Worm (Caenorhabditis elegans) whole organism, L4 larva: Measurements from ENCODE around the gene K10B3.5.

Source experiments
- D1046.2 ChIP-seq: fragments of 200-800 bp; sonication (Bioruptor generic); IDR thresholded peaks from 2 replicates; pipeline ENCODE4 v1.3.6; 2022; ENCODE audit warnings: missing genetic modification characterization, missing compliant biosample characterization
- F44E2.7 ChIP-seq: fragments of 200-800 bp; sonication (Bioruptor generic); IDR thresholded peaks from 2 replicates; pipeline ENCODE4 v2.1.2; 2022; ENCODE audit warnings: missing genetic modification characterization, missing compliant biosample characterization
- T20F7.1 ChIP-seq: fragments of 200-800 bp; sonication (Bioruptor generic); optimal IDR thresholded peaks from 2 replicates; lab custom pipeline; 2018; ENCODE audit warnings: mild to moderate bottlenecking, missing genetic modification characterization, missing compliant biosample characterization
- Y105C5A.15 ChIP-seq: fragments of 200-800 bp; sonication (Bioruptor generic); IDR thresholded peaks from 2 replicates; pipeline ENCODE4 v1.3.6; 2022; ENCODE audit warnings: missing genetic modification characterization, missing compliant biosample characterization
- ZK337.2 ChIP-seq: fragments of 200-800 bp; sonication (Bioruptor generic); IDR thresholded peaks from 2 replicates; pipeline ENCODE4 v1.3.6; 2022; ENCODE audit warnings: missing genetic modification reagents, missing genetic modification characterization, missing compliant biosample characterization
- aha-1 ChIP-seq: fragments of 150-350 bp; peaks from one replicate; lab custom pipeline; 2014; ENCODE audit warnings: missing biosample characterization, missing genetic modification characterization
- aly-2 ChIP-seq: sonication (generic microtip); optimal IDR thresholded peaks from 2 replicates; lab custom pipeline; 2018; ENCODE audit warnings: missing biosample characterization, missing genetic modification characterization
- arid-1 ChIP-seq: fragments of 200-800 bp; sonication (Bioruptor generic); conservative IDR thresholded peaks from 2 replicates; pipeline ENCODE4 v1.3.6; 2022; ENCODE audit warnings: missing genetic modification reagents, missing genetic modification characterization, missing compliant biosample characterization
- ceh-20 ChIP-seq: fragments of 200-800 bp; sonication (Bioruptor generic); IDR thresholded peaks from 2 replicates; pipeline ENCODE4 v1.3.6; 2022; ENCODE audit warnings: missing genetic modification reagents, missing genetic modification characterization, missing compliant biosample characterization
- ceh-62 ChIP-seq: sonication (generic microtip); optimal IDR thresholded peaks from 2 replicates; lab custom pipeline; 2017; ENCODE audit warnings: missing biosample characterization, missing genetic modification characterization
- ces-1 ChIP-seq: fragments of 150-350 bp; sonication (generic microtip); optimal IDR thresholded peaks from 4 replicates; lab custom pipeline; 2014; ENCODE audit warnings: missing biosample characterization, missing genetic modification reagents, missing genetic modification characterization
- egl-43 ChIP-seq: fragments of 200-800 bp; sonication (Bioruptor generic); IDR thresholded peaks from 2 replicates; pipeline ENCODE4 v1.3.6; 2022; ENCODE audit warnings: missing genetic modification reagents, missing genetic modification characterization, missing compliant biosample characterization
- fkh-10 ChIP-seq: fragments of 150-350 bp; optimal IDR thresholded peaks from 2 replicates; lab custom pipeline; 2014; ENCODE audit warnings: missing biosample characterization, missing genetic modification reagents, missing genetic modification characterization
- fos-1 ChIP-seq: fragments of 150-350 bp; optimal IDR thresholded peaks from 2 replicates; lab custom pipeline; 2014; ENCODE audit warnings: missing biosample characterization, missing genetic modification characterization
- gei-8 ChIP-seq: fragments of 200-800 bp; sonication (Bioruptor generic); optimal IDR thresholded peaks from 2 replicates; lab custom pipeline; 2018; ENCODE audit warnings: mild to moderate bottlenecking, missing genetic modification characterization, missing compliant biosample characterization
- hif-1 ChIP-seq, 2 experiments: sonication (generic microtip); optimal IDR thresholded peaks; 2 replicates each; lab custom pipeline; 2016 to 2017; ENCODE audit warnings: missing compliant biosample characterization in 2 of 2, missing genetic modification characterization in 2 of 2, missing genetic modification reagents in 2 of 2, missing genotype in 2 of 2, mild to moderate bottlenecking in 1 of 2
- hlh-11 ChIP-seq: fragments of 200-800 bp; sonication (Bioruptor generic); optimal IDR thresholded peaks from 2 replicates; lab custom pipeline; 2018; ENCODE audit warnings: mild to moderate bottlenecking, missing genetic modification characterization, missing compliant biosample characterization
- hlh-30 ChIP-seq: sonication (generic microtip); optimal IDR thresholded peaks from 2 replicates; lab custom pipeline; 2017; ENCODE audit warnings: antibody characterized with exemption, mild to moderate bottlenecking, missing genetic modification characterization, missing compliant biosample characterization; ENCODE audit not compliant: insufficient read depth
- lim-7 ChIP-seq: fragments of 200-800 bp; sonication (Bioruptor generic); IDR thresholded peaks from 2 replicates; pipeline ENCODE4 v1.3.6; 2022; ENCODE audit warnings: missing genetic modification characterization, missing compliant biosample characterization
- lin-13 ChIP-seq: fragments of 150-350 bp; optimal IDR thresholded peaks from 2 replicates; lab custom pipeline; 2014; ENCODE audit warnings: missing biosample characterization, missing genetic modification reagents, missing genetic modification characterization
- lin-38 ChIP-seq: fragments of 200-800 bp; sonication (Bioruptor generic); IDR thresholded peaks from 2 replicates; pipeline ENCODE4 v1.3.6; 2022; ENCODE audit warnings: missing genetic modification reagents, missing genetic modification characterization, missing compliant biosample characterization
- lsy-2 ChIP-seq, 2 experiments: fragments of 150-350 bp in 1 of 2; sonication (generic microtip) in 1 of 2; optimal IDR thresholded peaks; 2 replicates each; lab custom pipeline; 2014 to 2017; ENCODE audit warnings: missing biosample characterization in 2 of 2, missing genetic modification characterization in 2 of 2
- mdl-1 ChIP-seq, 2 experiments: fragments of 150-350 bp in 1 of 2; sonication (generic microtip) in 1 of 2; optimal IDR thresholded peaks; 2 replicates each; lab custom pipeline; 2014 to 2017; ENCODE audit warnings: missing biosample characterization in 2 of 2, missing genetic modification characterization in 2 of 2
- mdt-29 ChIP-seq: fragments of 200-800 bp; sonication (Bioruptor generic); IDR thresholded peaks from 2 replicates; pipeline ENCODE4 v1.3.6; 2022; ENCODE audit warnings: missing genetic modification reagents, missing genetic modification characterization, missing compliant biosample characterization
- mep-1 ChIP-seq: fragments of 150-350 bp; sonication (generic microtip); optimal IDR thresholded peaks from 3 replicates; lab custom pipeline; 2014; ENCODE audit warnings: missing biosample characterization, missing genetic modification characterization
- mes-2 ChIP-seq: sonication (generic microtip); optimal IDR thresholded peaks from 2 replicates; lab custom pipeline; 2016; ENCODE audit warnings: missing genotype, mild to moderate bottlenecking, missing genetic modification characterization, missing compliant biosample characterization; ENCODE audit not compliant: poor library complexity, severe bottlenecking
- mxl-3 ChIP-seq: fragments of 200-800 bp; sonication (Bioruptor generic); optimal IDR thresholded peaks from 2 replicates; lab custom pipeline; 2018; ENCODE audit warnings: mild to moderate bottlenecking, missing genetic modification characterization, missing compliant biosample characterization
- nhr-10 ChIP-seq: fragments of 150-350 bp; optimal IDR thresholded peaks from 2 replicates; lab custom pipeline; 2014; ENCODE audit warnings: missing biosample characterization, missing genetic modification characterization
- nhr-102 ChIP-seq: sonication (generic microtip); optimal IDR thresholded peaks from 2 replicates; lab custom pipeline; 2016; ENCODE audit warnings: mild to moderate bottlenecking, missing genetic modification characterization, moderate library complexity, missing compliant biosample characterization
- nhr-11 ChIP-seq: fragments of 150-350 bp; optimal IDR thresholded peaks from 2 replicates; lab custom pipeline; 2014; ENCODE audit warnings: missing biosample characterization, missing genetic modification characterization
- nhr-41 ChIP-seq: fragments of 200-800 bp; sonication (Bioruptor generic); IDR thresholded peaks from 2 replicates; pipeline ENCODE4 v1.3.6; 2022; ENCODE audit warnings: missing genetic modification reagents, missing genetic modification characterization, missing compliant biosample characterization
- nhr-6 ChIP-seq: fragments of 150-350 bp; optimal IDR thresholded peaks from 2 replicates; lab custom pipeline; 2014; ENCODE audit warnings: missing biosample characterization, missing genetic modification characterization
- rbr-2 ChIP-seq: sonication (generic microtip); optimal IDR thresholded peaks from 2 replicates; lab custom pipeline; 2016; ENCODE audit warnings: missing genotype, missing genetic modification characterization, missing compliant biosample characterization
- sdz-12 ChIP-seq: fragments of 200-800 bp; sonication (Bioruptor generic); optimal IDR thresholded peaks from 2 replicates; lab custom pipeline; 2018; ENCODE audit warnings: mild to moderate bottlenecking, missing genetic modification characterization, missing compliant biosample characterization
- set-16 ChIP-seq: fragments of 200-800 bp; sonication (Bioruptor generic); IDR thresholded peaks from 2 replicates; pipeline ENCODE4 v1.3.6; 2022; ENCODE audit warnings: missing genetic modification reagents, missing genetic modification characterization, missing compliant biosample characterization
- skn-1 ChIP-seq: fragments of 150-350 bp; optimal IDR thresholded peaks from 2 replicates; lab custom pipeline; 2014; ENCODE audit warnings: missing biosample characterization, missing genetic modification characterization
- spr-1 ChIP-seq: sonication (generic microtip); optimal IDR thresholded peaks from 2 replicates; lab custom pipeline; 2016; ENCODE audit warnings: mild to moderate bottlenecking, missing genetic modification characterization, missing compliant biosample characterization
- tag-97 ChIP-seq: fragments of 200-800 bp; sonication (Bioruptor generic); IDR thresholded peaks from 2 replicates; pipeline ENCODE4 v1.3.6; 2022; ENCODE audit warnings: missing genetic modification characterization, missing compliant biosample characterization
- tra-1 ChIP-seq: fragments of 200-800 bp; sonication (Bioruptor generic); IDR thresholded peaks from 2 replicates; pipeline ENCODE4 v1.3.6; 2022; ENCODE audit warnings: missing genetic modification reagents, missing genetic modification characterization, missing compliant biosample characterization
- unc-62 ChIP-seq, 3 experiments: fragments of 150-350 bp in 1 of 3; sonication (generic microtip); optimal IDR thresholded peaks in 2 of 3; peaks in 1 of 3; 1 replicate in 1 of 3; 2 replicates in 2 of 3; lab custom pipeline; 2014 to 2017; ENCODE audit warnings: missing biosample characterization in 3 of 3, missing genetic modification characterization in 3 of 3, missing genetic modification reagents in 3 of 3, missing genotype in 1 of 3
- zfp-3 ChIP-seq: fragments of 200-800 bp; sonication (Bioruptor generic); conservative IDR thresholded peaks from 2 replicates; pipeline ENCODE4 v1.3.6; 2022; ENCODE audit warnings: missing genetic modification reagents, missing genetic modification characterization, missing compliant biosample characterization
- zip-2 ChIP-seq: fragments of 150-350 bp; optimal IDR thresholded peaks from 2 replicates; lab custom pipeline; 2014; ENCODE audit warnings: missing biosample characterization, missing genetic modification characterization
- ztf-11 ChIP-seq: fragments of 150-350 bp; optimal IDR thresholded peaks from 2 replicates; lab custom pipeline; 2014; ENCODE audit warnings: missing biosample characterization, missing genetic modification characterization

K10B3.5 gene

ce11 chrX:3111687-3112086 is 5.4 kb upstream of the K10B3.5 start (continued):
- TF ChIP-seq hif-1 (tag; optimal IDR thresholded peaks at IDR 0.05; lab: Kevin White, UChicago) = peak in 1 of 2 experiments; percentile 26
- no peak for TF ChIP-seq aly-2 (tag; lab: Kevin White, UChicago)
- no peak for TF ChIP-seq ces-1
- TF ChIP-seq lsy-2 (tag; optimal IDR thresholded peaks at IDR 0.05; lab: Kevin White, UChicago) = peak in 1 of 2 experiments; percentile 66
- peak; percentile 4 for TF ChIP-seq mxl-3 (GFP tag; lab: Kevin White, UChicago)
- TF ChIP-seq gei-8 = no peak
- TF ChIP-seq mep-1 = peak; percentile 82
- TF ChIP-seq tra-1 (GFP tag; lab: Robert Waterston, UW) = 0 out of 2 replicates have a peak, but pooled peaks have one; percentile 18
- TF ChIP-seq nhr-11 (tag; lab: Kevin White, UChicago) = peak; percentile 78
- peak; percentile 99 for TF ChIP-seq aha-1 (tag; lab: Kevin White, UChicago)
- no peak for TF ChIP-seq ZK337.2 (GFP tag; lab: Robert Waterston, UW)
- no peak for TF ChIP-seq Y105C5A.15
- peak; percentile 28; the same call in 1 of the 2 replicates for TF ChIP-seq lin-38
- peak; percentile 71 for TF ChIP-seq mes-2 (tag; lab: Kevin White, UChicago)
- peak; percentile 40 for TF ChIP-seq nhr-102
- no peak for TF ChIP-seq T20F7.1
- peak; percentile 77 for TF ChIP-seq nhr-6 (tag; lab: Kevin White, UChicago)
- peak; percentile 41 for TF ChIP-seq fos-1 (tag; lab: Kevin White, UChicago)
- TF ChIP-seq D1046.2 (GFP tag; lab: Robert Waterston, UW) = 0 out of 2 replicates have a peak, but pooled peaks have one; percentile 63
- TF ChIP-seq lim-7 (GFP tag; lab: Robert Waterston, UW) = no peak
- no peak for TF ChIP-seq zip-2 (tag; lab: Kevin White, UChicago)
- no peak for TF ChIP-seq F44E2.7 (GFP tag; lab: Robert Waterston, UW)
- no peak for TF ChIP-seq nhr-10 (tag; lab: Kevin White, UChicago)
- TF ChIP-seq fkh-10 (GFP tag; lab: Kevin White, UChicago) = no peak
- no peak for TF ChIP-seq ceh-62 (tag; lab: Kevin White, UChicago)
- TF ChIP-seq tag-97 = no peak
- TF ChIP-seq spr-1 (tag; lab: Kevin White, UChicago) = no peak

- TF ChIP-seq hif-1 (tag; optimal IDR thresholded peaks at IDR 0.05; lab: Kevin White, UChicago) = peak in 1 of 2 experiments; percentile 66
- TF ChIP-seq mdl-1 (tag; optimal IDR thresholded peaks at IDR 0.05; lab: Kevin White, UChicago) = peak in 1 of 2 experiments; percentile 64
- TF ChIP-seq lsy-2 (tag; optimal IDR thresholded peaks at IDR 0.05; lab: Kevin White, UChicago) = peak; percentile 27 to 36
- no peak for TF ChIP-seq ceh-62 (tag; lab: Kevin White, UChicago)
- no peak for TF ChIP-seq zfp-3 (GFP tag; lab: Robert Waterston, UW)
- peak; percentile 3 for TF ChIP-seq lin-13 (GFP tag; lab: Kevin White, UChicago)
- peak; percentile 19 for TF ChIP-seq mes-2 (tag; lab: Kevin White, UChicago)
- TF ChIP-seq egl-43 (GFP tag; lab: Robert Waterston, UW) = no peak
- TF ChIP-seq ZK337.2 (GFP tag; lab: Robert Waterston, UW) = 0 out of 2 replicates have a peak, but pooled peaks have one; percentile 15
- peak; percentile 19 for TF ChIP-seq hlh-11
- TF ChIP-seq fkh-10 (GFP tag; lab: Kevin White, UChicago) = peak; percentile 79
- 0 out of 2 replicates have a peak, but pooled peaks have one; percentile 36 for TF ChIP-seq ceh-20 (GFP tag; lab: Robert Waterston, UW)
- no peak for TF ChIP-seq nhr-41
- TF ChIP-seq ces-1 = peak; percentile 49
- TF ChIP-seq unc-62 (GFP tag; optimal IDR thresholded peaks at IDR 0.05 in 1 of 2; lab: Kevin White, UChicago) = peak in 1 of 2 experiments; percentile 76
- TF ChIP-seq unc-62 (tag; optimal IDR thresholded peaks at IDR 0.05; lab: Kevin White, UChicago) = no peak
- TF ChIP-seq sdz-12 (GFP tag; lab: Kevin White, UChicago) = no peak
- TF ChIP-seq ztf-11 = no peak
- TF ChIP-seq set-16 (GFP tag; lab: Robert Waterston, UW) = no peak
- peak; percentile 6 for TF ChIP-seq rbr-2 (tag; lab: Kevin White, UChicago)
- no peak for TF ChIP-seq skn-1 (tag; lab: Kevin White, UChicago)
- peak; percentile 15; the same call in 1 of the 2 replicates for TF ChIP-seq mdt-29 (GFP tag; lab: Robert Waterston, UW)
- TF ChIP-seq fos-1 (tag; lab: Kevin White, UChicago) = no peak
- peak; percentile 83 for TF ChIP-seq hlh-30
- no peak for TF ChIP-seq nhr-6 (tag; lab: Kevin White, UChicago)
- no peak for TF ChIP-seq arid-1 (GFP tag; lab: Robert Waterston, UW)
These were observed 4.8 kb upstream of the K10B3.5 start for ce11 chrX:3111066-3111465.
